Worm (Caenorhabditis elegans) whole organism, L4/young adult: ENCODE results near the gene nhr-67.
"Not testable (repeated sequence)": the region's sequence is repeated elsewhere in the genome, so short reads cannot be mapped to it uniquely, and the experiment has no call there.

Source experiments
- W03F9.2 ChIP-seq: fragments of 150-350 bp; optimal IDR thresholded peaks from 2 replicates; lab custom pipeline; 2014; ENCODE audit warnings: missing biosample characterization, missing genetic modification characterization
- dao-5 ChIP-seq: sonication (generic microtip); optimal IDR thresholded peaks from 2 replicates; lab custom pipeline; 2016; ENCODE audit warnings: missing genotype, missing genetic modification characterization, moderate library complexity, missing compliant biosample characterization
- him-1 ChIP-seq: sonication (generic microtip); optimal IDR thresholded peaks from 2 replicates; lab custom pipeline; 2016; ENCODE audit warnings: missing genotype, missing genetic modification reagents, missing genetic modification characterization, missing compliant biosample characterization

The nhr-67 gene

ce11 chrIV:11180077-11180476 is 10.5 kb downstream of the nhr-67 start:
- TF ChIP-seq dao-5 (no peak), W03F9.2 (tag; lab: Kevin White, UChicago) (no peak), him-1 (tag; lab: Kevin White, UChicago) (no peak)

ce11 chrIV:11183013-11183412 is 13.5 kb downstream of the nhr-67 start, which contains the start of gene prx-14:
TSS of gene prx-14 (plus strand) at chrIV:11183132.
- no peak for TF ChIP-seq W03F9.2 (tag; lab: Kevin White, UChicago)
- TF ChIP-seq dao-5: no peak
- TF ChIP-seq him-1 (tag; lab: Kevin White, UChicago): no peak

- TF ChIP-seq him-1 (tag; lab: Kevin White, UChicago) (no peak), dao-5 (no peak)
These were observed 14.4 kb downstream of the nhr-67 start, which contains the start of gene nuaf-3 for ce11 chrIV:11183991-11184390. TSS of gene nuaf-3 (plus strand) at chrIV:11184291.

- TF ChIP-seq him-1 (tag; lab: Kevin White, UChicago): no peak
These were observed 17.2 kb downstream of the nhr-67 start, which contains the start of gene sdz-27 for ce11 chrIV:11186729-11187128. TSS of gene sdz-27 (plus strand) at chrIV:11187029.

- TF ChIP-seq dao-5: no peak
- TF ChIP-seq him-1 (tag; lab: Kevin White, UChicago): no peak
- no peak for TF ChIP-seq W03F9.2 (tag; lab: Kevin White, UChicago)
These were observed 19.9 kb downstream of the nhr-67 start, which contains the start of gene fbxb-79 for ce11 chrIV:11189411-11189810. TSS of gene fbxb-79 (minus strand) at chrIV:11189511.

ce11 chrIV:11198983-11199382 is 29.4 kb downstream of the nhr-67 start, which contains the start of gene R07H5.16:
TSS of gene R07H5.16 (plus strand) at chrIV:11199330.
- TF ChIP-seq him-1 (tag; lab: Kevin White, UChicago); W03F9.2 (tag; lab: Kevin White, UChicago); dao-5: not testable (repeated sequence)

- TF ChIP-seq W03F9.2 (tag; lab: Kevin White, UChicago); him-1 (tag; lab: Kevin White, UChicago); dao-5: not testable (repeated sequence)
These were observed 32.8 kb downstream of the nhr-67 start, which contains the start of gene R07H5.11 for ce11 chrIV:11202389-11202788. TSS of gene R07H5.11 (plus strand) at chrIV:11202768.

- TF ChIP-seq dao-5 (no peak), W03F9.2 (tag; lab: Kevin White, UChicago) (no peak), him-1 (tag; lab: Kevin White, UChicago) (no peak)
These were observed 37.6 kb downstream of the nhr-67 start, which contains the start of gene R07H5.9 for ce11 chrIV:11207186-11207585. TSS of gene R07H5.9 (plus strand) at chrIV:11207486.

- TF ChIP-seq W03F9.2 (tag; lab: Kevin White, UChicago) (no peak), dao-5 (no peak), him-1 (tag; lab: Kevin White, UChicago) (no peak)
These were observed 41.3 kb downstream of the nhr-67 start, which contains the start of gene adk-1 for ce11 chrIV:11210781-11211256. TSS of gene adk-1 (minus strand) at chrIV:11210831.

- TF ChIP-seq dao-5 (no peak), him-1 (tag; lab: Kevin White, UChicago) (no peak), W03F9.2 (tag; lab: Kevin White, UChicago) (no peak)
These were observed 42.0 kb downstream of the nhr-67 start for ce11 chrIV:11211547-11211946.

ce11 chrIV:11212978-11213377 is 43.4 kb downstream of the nhr-67 start:
- TF ChIP-seq him-1 (tag; lab: Kevin White, UChicago): no peak
- no peak for TF ChIP-seq W03F9.2 (tag; lab: Kevin White, UChicago)
- TF ChIP-seq dao-5: no peak

- TF ChIP-seq him-1 (tag; lab: Kevin White, UChicago): no peak
- TF ChIP-seq dao-5: no peak
- TF ChIP-seq W03F9.2 (tag; lab: Kevin White, UChicago): no peak
These were observed 48.5 kb downstream of the nhr-67 start, which contains the start of gene zip-6 for ce11 chrIV:11218037-11218436. TSS of gene zip-6 (minus strand) at chrIV:11218137.

ce11 chrIV:11223878-11224277 is 54.3 kb downstream of the nhr-67 start, which contains the start of gene C29F4.3:
TSS of gene C29F4.3 (minus strand) at chrIV:11223978.
- no peak for TF ChIP-seq W03F9.2 (tag; lab: Kevin White, UChicago)
